Fruit fly (Drosophila melanogaster) whole organism, embryonic: ENCODE results near the gene COX7AL.

Experiments
- Ada2b ChIP-seq: fragments of 200-800 bp; sonication (Bioruptor generic); IDR thresholded peaks from 2 replicates; pipeline ENCODE4 v1.3.6; 2022; ENCODE audit warnings: missing biosample characterization, missing genetic modification characterization
- Atf3 ChIP-seq: fragments of 200-800 bp; sonication (Bioruptor generic); optimal IDR thresholded peaks from 3 replicates; lab custom pipeline; 2016; ENCODE audit warnings: missing biosample characterization, missing genetic modification characterization
- CG10147 ChIP-seq: fragments of 200-800 bp; sonication (Bioruptor generic); optimal IDR thresholded peaks from 2 replicates; lab custom pipeline; 2019; ENCODE audit warnings: missing biosample characterization, mild to moderate bottlenecking, missing genetic modification characterization, moderate library complexity
- CG10431 ChIP-seq: fragments of 200-800 bp; sonication (Bioruptor generic); optimal IDR thresholded peaks from 3 replicates; lab custom pipeline; 2018; ENCODE audit warnings: missing biosample characterization, mild to moderate bottlenecking, missing genetic modification characterization
- CG10959 ChIP-seq: fragments of 200-800 bp; sonication (Bioruptor generic); IDR thresholded peaks from 2 replicates; pipeline ENCODE4 v1.3.6; 2022; ENCODE audit warnings: missing biosample characterization, missing genetic modification characterization
- CG14050 ChIP-seq: fragments of 200-800 bp; sonication (Bioruptor generic); IDR thresholded peaks from 3 replicates; pipeline ENCODE4 v1.3.6; 2022; ENCODE audit warnings: missing biosample characterization, missing genetic modification characterization
- CG14710 ChIP-seq: fragments of 200-800 bp; sonication (Bioruptor generic); optimal IDR thresholded peaks from 3 replicates; lab custom pipeline; 2019; ENCODE audit warnings: missing biosample characterization, mild to moderate bottlenecking, missing genetic modification characterization, moderate library complexity
- CG1647 ChIP-seq: fragments of 200-800 bp; sonication (Bioruptor generic); optimal IDR thresholded peaks from 3 replicates; lab custom pipeline; 2016; ENCODE audit warnings: missing biosample characterization, missing genetic modification characterization
- CG17612 ChIP-seq: fragments of 200-800 bp; sonication (Bioruptor generic); IDR thresholded peaks from 2 replicates; pipeline ENCODE4 v1.3.6; 2022; ENCODE audit warnings: missing biosample characterization, missing genetic modification characterization
- CG17802 ChIP-seq: fragments of 200-800 bp; sonication (Bioruptor generic); optimal IDR thresholded peaks from 2 replicates; lab custom pipeline; 2018; ENCODE audit warnings: missing biosample characterization, mild to moderate bottlenecking, missing genetic modification characterization, moderate library complexity
- CG33557 ChIP-seq: fragments of 200-800 bp; sonication (Bioruptor generic); optimal IDR thresholded peaks from 2 replicates; lab custom pipeline; 2019; ENCODE audit warnings: missing biosample characterization, mild to moderate bottlenecking, missing genetic modification characterization, moderate library complexity
- CG34224 ChIP-seq: fragments of 200-800 bp; sonication (Bioruptor generic); IDR thresholded peaks from 3 replicates; pipeline ENCODE4 v1.3.6; 2022; ENCODE audit warnings: missing biosample characterization, missing genetic modification characterization; ENCODE audit not compliant: partially characterized antibody
- CG3726 ChIP-seq: fragments of 200-800 bp; sonication (Bioruptor generic); IDR thresholded peaks from 3 replicates; pipeline ENCODE4, ENCODE4 v1.3.6; 2022; ENCODE audit warnings: missing biosample characterization, missing genetic modification characterization
- CG42726 ChIP-seq: fragments of 200-800 bp; sonication (Bioruptor generic); IDR thresholded peaks from 2 replicates; pipeline ENCODE4 v1.3.6; 2022; ENCODE audit warnings: missing biosample characterization, missing genetic modification characterization; ENCODE audit not compliant: partially characterized antibody
- CG6175 ChIP-seq: fragments of 200-800 bp; sonication (Bioruptor generic); IDR thresholded peaks from 3 replicates; pipeline ENCODE4 v1.3.6; 2022; ENCODE audit warnings: missing biosample characterization, missing genetic modification characterization
- CG6654 ChIP-seq: fragments of 200-800 bp; sonication (Bioruptor generic); optimal IDR thresholded peaks from 2 replicates; lab custom pipeline; 2017; ENCODE audit warnings: missing biosample characterization, mild to moderate bottlenecking, missing genetic modification characterization
- CG6683 ChIP-seq: fragments of 200-800 bp; sonication (Bioruptor generic); optimal IDR thresholded peaks from 2 replicates; lab custom pipeline; 2017; ENCODE audit warnings: missing biosample characterization, mild to moderate bottlenecking, missing genetic modification characterization, missing genetic modification reagents
- CG8944 ChIP-seq: fragments of 200-800 bp; sonication (Bioruptor generic); optimal IDR thresholded peaks from 3 replicates; lab custom pipeline; 2016; ENCODE audit warnings: missing biosample characterization, missing genetic modification characterization
- CoRest ChIP-seq: fragments of 200-800 bp; sonication (Bioruptor generic); optimal IDR thresholded peaks from 3 replicates; lab custom pipeline; 2018; ENCODE audit warnings: missing biosample characterization, mild to moderate bottlenecking, missing genetic modification characterization, moderate library complexity
- D ChIP-seq, 2 experiments: fragments of 200-800 bp in 1 of 2; fragments of >200 bp in 1 of 2; sonication (Bioruptor generic) in 1 of 2; optimal IDR thresholded peaks; 2 replicates in 1 of 2; 3 replicates in 1 of 2; lab custom pipeline; 2017; ENCODE audit warnings: mild to moderate bottlenecking in 1 of 2, missing biosample characterization in 1 of 2, missing genetic modification characterization in 1 of 2, missing genetic modification reagents in 1 of 2
- Dbx ChIP-seq: fragments of 200-800 bp; sonication (Bioruptor generic); IDR thresholded peaks from 3 replicates; pipeline ENCODE4 v1.3.6; 2022; ENCODE audit warnings: missing biosample characterization, missing genetic modification characterization
- Dip3 ChIP-seq: fragments of 200-800 bp; sonication (Bioruptor generic); optimal IDR thresholded peaks from 3 replicates; lab custom pipeline; 2016; ENCODE audit warnings: missing biosample characterization, missing genetic modification characterization
- Ets65A ChIP-seq: fragments of 200-800 bp; sonication (Bioruptor generic); peaks from one replicate; lab custom pipeline; 2016; ENCODE audit warnings: missing biosample characterization, missing genetic modification characterization
- GATAe ChIP-seq: fragments of 200-800 bp; sonication (Bioruptor generic); conservative IDR thresholded peaks from 2 replicates; pipeline ENCODE4 v1.3.6; 2022; ENCODE audit warnings: missing biosample characterization, missing genetic modification characterization
- H15 ChIP-seq: fragments of 200-800 bp; sonication (Bioruptor generic); IDR thresholded peaks from 3 replicates; pipeline ENCODE4 v1.3.6; 2022; ENCODE audit warnings: missing biosample characterization, missing genetic modification characterization
- HLH3B ChIP-seq: fragments of 200-800 bp; sonication (Bioruptor generic); IDR thresholded peaks from 2 replicates; pipeline ENCODE4 v1.3.6; 2022; ENCODE audit warnings: missing biosample characterization, missing genetic modification characterization
- Oli ChIP-seq: fragments of 200-800 bp; sonication (Bioruptor generic); optimal IDR thresholded peaks from 2 replicates; lab custom pipeline; 2018; ENCODE audit warnings: missing biosample characterization, mild to moderate bottlenecking, missing genetic modification characterization, moderate library complexity
- Optix ChIP-seq: fragments of 200-800 bp; sonication (Bioruptor generic); IDR thresholded peaks from 3 replicates; pipeline ENCODE4 v1.3.6; 2022; ENCODE audit warnings: missing biosample characterization, missing genetic modification characterization
- Sin3A ChIP-seq: fragments of >200 bp; optimal IDR thresholded peaks from 2 replicates; lab custom pipeline; 2018
- Six4 ChIP-seq: fragments of 200-800 bp; sonication (Bioruptor generic); optimal IDR thresholded peaks from 2 replicates; lab custom pipeline; 2016; ENCODE audit warnings: missing biosample characterization, missing genetic modification characterization
- Sox100B ChIP-seq: fragments of 200-800 bp; sonication (Bioruptor generic); optimal IDR thresholded peaks from 3 replicates; lab custom pipeline; 2018; ENCODE audit warnings: missing biosample characterization, mild to moderate bottlenecking, missing genetic modification characterization
- Ssrp ChIP-seq: fragments of 200-800 bp; sonication (Bioruptor generic); optimal IDR thresholded peaks from 2 replicates; lab custom pipeline; 2018; ENCODE audit warnings: missing biosample characterization, mild to moderate bottlenecking, missing genetic modification characterization, moderate library complexity
- ab ChIP-seq: fragments of 200-800 bp; sonication (Bioruptor generic); optimal IDR thresholded peaks from 2 replicates; lab custom pipeline; 2016; ENCODE audit warnings: missing biosample characterization, missing genetic modification characterization
- ac ChIP-seq: fragments of 200-800 bp; sonication (Bioruptor generic); optimal IDR thresholded peaks from 3 replicates; lab custom pipeline; 2017; ENCODE audit warnings: missing biosample characterization, mild to moderate bottlenecking, missing genetic modification characterization
- ap ChIP-seq: fragments of 200-800 bp; sonication (Bioruptor generic); IDR thresholded peaks from 2 replicates; pipeline ENCODE4 v1.3.6; 2022; ENCODE audit warnings: missing biosample characterization, missing genetic modification characterization
- bigmax ChIP-seq: fragments of 200-800 bp; sonication (Bioruptor generic); optimal IDR thresholded peaks from 2 replicates; lab custom pipeline; 2018; ENCODE audit warnings: missing biosample characterization, mild to moderate bottlenecking, missing genetic modification characterization
- btn ChIP-seq: fragments of 200-800 bp; sonication (Bioruptor generic); optimal IDR thresholded peaks from 2 replicates; lab custom pipeline; 2016; ENCODE audit warnings: missing biosample characterization, missing genetic modification characterization
- chif ChIP-seq, 2 experiments: fragments of 200-800 bp; sonication (Bioruptor generic); optimal IDR thresholded peaks; 3 replicates each; lab custom pipeline; 2016; ENCODE audit warnings: missing biosample characterization in 2 of 2, missing genetic modification characterization in 2 of 2
- gce ChIP-seq: fragments of 200-800 bp; sonication (Bioruptor generic); IDR thresholded peaks from 3 replicates; pipeline ENCODE4 v1.3.6; 2022; ENCODE audit warnings: missing biosample characterization, missing genetic modification characterization
- grau ChIP-seq: fragments of 200-800 bp; optimal IDR thresholded peaks from 3 replicates; lab custom pipeline; 2019; ENCODE audit warnings: missing biosample characterization, mild to moderate bottlenecking, missing genetic modification characterization, moderate library complexity
- her ChIP-seq: fragments of 200-800 bp; sonication (Bioruptor generic); optimal IDR thresholded peaks from 2 replicates; lab custom pipeline; 2016; ENCODE audit warnings: missing biosample characterization, missing genetic modification characterization
- insv ChIP-seq, 2 experiments: fragments of 200-800 bp; sonication (Bioruptor generic); optimal IDR thresholded peaks; 3 replicates each; lab custom pipeline; 2016 to 2018; ENCODE audit warnings: missing biosample characterization in 2 of 2, missing genetic modification characterization in 2 of 2
- kah ChIP-seq: fragments of 200-800 bp; sonication (Bioruptor generic); optimal IDR thresholded peaks from 2 replicates; lab custom pipeline; 2018; ENCODE audit warnings: missing biosample characterization, mild to moderate bottlenecking, missing genetic modification characterization
- ken ChIP-seq: fragments of 200-800 bp; sonication (Bioruptor generic); IDR thresholded peaks from 3 replicates; pipeline ENCODE4 v1.3.6; 2022; ENCODE audit warnings: missing biosample characterization, missing genetic modification characterization
- lmd ChIP-seq: fragments of 200-800 bp; sonication (Bioruptor generic); IDR thresholded peaks from 2 replicates; pipeline ENCODE4 v1.3.6; 2022; ENCODE audit warnings: missing biosample characterization, missing genetic modification characterization
- odd ChIP-seq: fragments of 200-800 bp; sonication (Bioruptor generic); optimal IDR thresholded peaks from 2 replicates; lab custom pipeline; 2017; ENCODE audit warnings: missing biosample characterization, mild to moderate bottlenecking, missing genetic modification characterization
- otp ChIP-seq: fragments of 200-800 bp; sonication (Bioruptor generic); IDR thresholded peaks from 3 replicates; pipeline ENCODE4, ENCODE4 v1.3.6; 2022; ENCODE audit warnings: missing biosample characterization, missing genetic modification characterization
- pum ChIP-seq: fragments of 200-800 bp; sonication (Bioruptor generic); optimal IDR thresholded peaks from 2 replicates; lab custom pipeline; 2016; ENCODE audit warnings: missing biosample characterization, missing genetic modification characterization
- sd ChIP-seq: fragments of 200-800 bp; sonication (Bioruptor generic); optimal IDR thresholded peaks from 3 replicates; lab custom pipeline; 2018; ENCODE audit warnings: missing biosample characterization, mild to moderate bottlenecking, missing genetic modification characterization, moderate library complexity
- sim ChIP-seq: fragments of 200-800 bp; sonication (Bioruptor generic); IDR thresholded peaks from 2 replicates; pipeline ENCODE4 v1.3.6; 2022; ENCODE audit warnings: missing biosample characterization, missing genetic modification characterization
- stc ChIP-seq: fragments of 200-800 bp; sonication (Bioruptor generic); IDR thresholded peaks from 2 replicates; pipeline ENCODE4 v1.3.6; 2022; ENCODE audit warnings: missing biosample characterization, missing genetic modification characterization
- tgo ChIP-seq: fragments of 200-800 bp; sonication (Bioruptor generic); IDR thresholded peaks from 3 replicates; pipeline ENCODE4 v1.3.6; 2022; ENCODE audit warnings: missing biosample characterization, missing genetic modification characterization

The COX7AL gene

dm6 chr3R:8362259-8362876 is 18.9 kb downstream of the COX7AL start, which contains the start of the genes Veneno and CG7963 (continued):
- TF ChIP-seq CG33557 (GFP tag; lab: Kevin White, UChicago) = no peak
- TF ChIP-seq CG34224 (GFP tag; lab: Robert Waterston, UW) = no peak; the same call in 2 of the 3 replicates
- no peak for TF ChIP-seq sd
- TF ChIP-seq CG1647 (GFP tag; lab: Kevin White, UChicago) = no peak
- no peak for TF ChIP-seq CG6683 (GFP tag; lab: Kevin White, UChicago)
- no peak for TF ChIP-seq H15 (GFP tag; lab: Robert Waterston, UW)
- no peak for TF ChIP-seq Dip3
- TF ChIP-seq insv (GFP tag; optimal IDR thresholded peaks at IDR 0.05; lab: Kevin White, UChicago) = no peak
- TF ChIP-seq chif (GFP tag; optimal IDR thresholded peaks at IDR 0.05; lab: Kevin White, UChicago) = no peak
- TF ChIP-seq HLH3B (GFP tag; lab: Robert Waterston, UW) = no peak
- TF ChIP-seq bigmax (GFP tag; lab: Kevin White, UChicago) = no peak
- TF ChIP-seq CG3726 (GFP tag; lab: Robert Waterston, UW) = no peak
- no peak for TF ChIP-seq ac
- TF ChIP-seq CG10959 (GFP tag; lab: Robert Waterston, UW) = no peak
- no peak for TF ChIP-seq sim (GFP tag; lab: Robert Waterston, UW)
- TF ChIP-seq odd = no peak
- TF ChIP-seq CG42726 = 0 out of 2 replicates have a peak, but pooled peaks have one; percentile 25
- TF ChIP-seq Oli (tag; lab: Kevin White, UChicago) = no peak
- TF ChIP-seq tgo (GFP tag; lab: Robert Waterston, UW) = no peak
- TF ChIP-seq CG6175 (GFP tag; lab: Robert Waterston, UW) = no peak
- no peak for TF ChIP-seq CG14050 (GFP tag; lab: Robert Waterston, UW)
- peak; percentile 78 for TF ChIP-seq CG14710 (tag; lab: Kevin White, UChicago)
- TF ChIP-seq Sin3A (lab: Kevin White, UChicago) = no peak
- no peak for TF ChIP-seq Sox100B (GFP tag; lab: Kevin White, UChicago)
- TF ChIP-seq her = no peak
- TF ChIP-seq Optix (GFP tag; lab: Robert Waterston, UW) = no peak
- no peak for TF ChIP-seq gce
- TF ChIP-seq D (optimal IDR thresholded peaks at IDR 0.05; lab: Kevin White, UChicago) = no peak
- no peak for TF ChIP-seq D (GFP tag; optimal IDR thresholded peaks at IDR 0.05; lab: Kevin White, UChicago)
- TF ChIP-seq btn = no peak
- no peak for TF ChIP-seq CG17612 (GFP tag; lab: Robert Waterston, UW)
- TF ChIP-seq CG8944 (GFP tag; lab: Kevin White, UChicago) = no peak
- TF ChIP-seq Six4 (GFP tag; lab: Kevin White, UChicago) = no peak
- peak; percentile 36 for TF ChIP-seq Ssrp
- no peak for TF ChIP-seq GATAe
- no peak for TF ChIP-seq CG10431 (GFP tag; lab: Kevin White, UChicago)
- TF ChIP-seq grau (tag; lab: Kevin White, UChicago) = no peak
- no peak for TF ChIP-seq lmd (GFP tag; lab: Robert Waterston, UW)
- peak; percentile 46 for TF ChIP-seq Ets65A
- no peak for TF ChIP-seq Dbx (GFP tag; lab: Robert Waterston, UW)
- TF ChIP-seq CG17802 (tag; lab: Kevin White, UChicago) = peak; percentile 73
- no peak for TF ChIP-seq pum (GFP tag; lab: Kevin White, UChicago)
- TF ChIP-seq Ada2b (GFP tag; lab: Robert Waterston, UW) = no peak
- TF ChIP-seq otp (GFP tag; lab: Robert Waterston, UW) = no peak
- TF ChIP-seq ap (GFP tag; lab: Robert Waterston, UW) = no peak
- no peak for TF ChIP-seq ab (GFP tag; lab: Kevin White, UChicago)
- TF ChIP-seq stc (GFP tag; lab: Robert Waterston, UW) = no peak
- peak; percentile 61 for TF ChIP-seq CoRest (tag; lab: Kevin White, UChicago)
- no peak for TF ChIP-seq CG10147 (GFP tag; lab: Kevin White, UChicago)
- no peak for TF ChIP-seq kah
- no peak for TF ChIP-seq CG6654
- TF ChIP-seq ken (GFP tag; lab: Robert Waterston, UW) = no peak
- no peak for TF ChIP-seq Atf3 (GFP tag; lab: Kevin White, UChicago)
